Fruit fly (Drosophila melanogaster): ENCODE measurements around the gene Samuel.
A peak's percentile ranks its signal among the peaks of the same experiment; 100 is the strongest.

Gene Samuel

DNA sequence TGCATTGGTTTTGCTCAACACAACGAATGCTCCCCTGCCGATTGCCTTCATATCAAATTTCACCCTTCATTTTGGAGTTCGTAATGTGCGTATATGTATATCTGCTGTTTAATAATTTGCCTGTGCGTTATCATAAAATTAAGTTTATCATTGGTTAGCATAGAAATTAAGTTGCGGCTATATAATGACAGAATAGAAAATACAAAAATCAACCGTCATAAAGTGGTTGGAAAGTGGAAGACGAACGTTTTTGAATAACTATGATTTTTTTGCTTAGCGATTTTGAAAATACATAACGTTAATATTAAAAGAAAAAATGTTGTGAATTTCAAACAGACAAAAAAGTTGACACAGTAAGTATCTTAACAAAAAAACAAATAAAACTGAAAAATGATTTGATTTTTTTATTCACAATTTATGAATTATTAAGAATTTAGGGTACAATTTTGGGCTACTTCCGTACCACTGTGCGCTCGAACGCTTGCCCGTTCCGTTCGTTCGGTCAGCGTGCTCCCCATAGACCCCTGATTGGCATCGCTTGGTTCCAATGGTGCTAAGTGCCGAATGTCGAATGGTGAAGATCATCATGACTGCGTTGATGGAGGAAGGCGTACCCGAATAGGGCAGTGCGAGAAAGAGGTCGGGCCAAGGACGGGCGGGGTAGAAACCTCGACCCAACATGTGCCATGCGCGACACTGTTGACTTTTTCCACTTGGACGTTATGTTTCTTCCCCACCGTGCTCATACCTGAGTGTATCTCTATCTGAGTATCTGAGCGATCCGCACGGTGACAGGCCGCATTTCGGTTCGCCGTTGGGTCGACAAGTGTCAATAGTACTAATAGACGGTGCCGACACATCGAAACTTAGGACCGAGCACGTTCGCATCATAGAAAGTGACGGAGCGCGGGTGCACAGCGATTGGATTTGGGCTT is 28.9 kb downstream of the Samuel start (continued):
- TF ChIP-seq CG18599 (GFP tag; optimal IDR thresholded peaks at IDR 0.05) = peak; percentile 42
- TF ChIP-seq CG3847 (GFP tag; IDR thresholded peaks at IDR 0.05) = no peak
- TF ChIP-seq salm (tag; optimal IDR thresholded peaks at IDR 0.05) = peak; percentile 30
- peak; percentile 67 for TF ChIP-seq CG2120 (GFP tag; optimal IDR thresholded peaks at IDR 0.05)
- no peak for TF ChIP-seq CG16813 (GFP tag; IDR thresholded peaks at IDR 0.05; ENCODE audit: partially characterized antibody)
- no peak for TF ChIP-seq Sin3A (optimal IDR thresholded peaks at IDR 0.05)
- no peak for TF ChIP-seq CG15011 (GFP tag; optimal IDR thresholded peaks at IDR 0.05)
- TF ChIP-seq CG13287 (GFP tag; IDR thresholded peaks at IDR 0.05; ENCODE audit: partially characterized antibody) = no peak
- TF ChIP-seq CG14667 (GFP tag; IDR thresholded peaks at IDR 0.05) = no peak
- peak; percentile 33; the same call in 1 of the 2 replicates for TF ChIP-seq ttk (GFP tag; IDR thresholded peaks at IDR 0.05)
- TF ChIP-seq Six4 (GFP tag; optimal IDR thresholded peaks at IDR 0.05) = no peak
- TF ChIP-seq CG12236 (GFP tag; optimal IDR thresholded peaks at IDR 0.05) = peak; percentile 2
- TF ChIP-seq unpg (GFP tag; optimal IDR thresholded peaks at IDR 0.05) = peak; percentile 76
- TF ChIP-seq CG16779 (GFP tag; IDR thresholded peaks at IDR 0.05) = no peak
- peak; percentile 76 for TF ChIP-seq Sox102F (GFP tag; optimal IDR thresholded peaks at IDR 0.05)
- no peak for TF ChIP-seq Gsc (GFP tag; IDR thresholded peaks at IDR 0.05)
- TF ChIP-seq CG3407 (GFP tag; optimal IDR thresholded peaks at IDR 0.05) = peak; percentile 8
- no peak for TF ChIP-seq pros (GFP tag; optimal IDR thresholded peaks at IDR 0.05)
- no peak for TF ChIP-seq her (GFP tag; optimal IDR thresholded peaks at IDR 0.05)
- TF ChIP-seq emc (GFP tag; optimal IDR thresholded peaks at IDR 0.05) = no peak
- TF ChIP-seq CG3995 (GFP tag; optimal IDR thresholded peaks at IDR 0.05) = no peak
- TF ChIP-seq pnt (GFP tag; optimal IDR thresholded peaks at IDR 0.05) = peak; percentile 24
- TF ChIP-seq CG1832 (GFP tag; optimal IDR thresholded peaks at IDR 0.05) = no peak
- TF ChIP-seq sisA (GFP tag; IDR thresholded peaks at IDR 0.05) = peak; percentile 34; the same call in 1 of the 2 replicates
- peak; percentile 35 for TF ChIP-seq lab (GFP tag; optimal IDR thresholded peaks at IDR 0.05)
- no peak for TF ChIP-seq MBD-R2 (GFP tag; IDR thresholded peaks at IDR 0.05)
- peak; percentile 83; the same call in 2 of the 3 replicates for TF ChIP-seq CG2199 (GFP tag; IDR thresholded peaks at IDR 0.05)
- TF ChIP-seq CG4424 (GFP tag; optimal IDR thresholded peaks at IDR 0.05) = peak; percentile 46
- TF ChIP-seq CG1024 (GFP tag; IDR thresholded peaks at IDR 0.05) = no peak
- peak; percentile 69 for TF ChIP-seq grau (tag; optimal IDR thresholded peaks at IDR 0.05)
- no peak for TF ChIP-seq mld (GFP tag; IDR thresholded peaks at IDR 0.05; ENCODE audit: partially characterized antibody)
- TF ChIP-seq Hr39 (optimal IDR thresholded peaks at IDR 0.05) = no peak
- TF ChIP-seq caup (GFP tag; optimal IDR thresholded peaks at IDR 0.05; ENCODE audit: severe bottlenecking) = no peak
- peak; percentile 47 for TF ChIP-seq pho (GFP tag; optimal IDR thresholded peaks at IDR 0.05)
- TF ChIP-seq lola (GFP tag; optimal IDR thresholded peaks at IDR 0.05) = peak in 1 of 3 experiments; percentile 76
- peak; percentile 5 for TF ChIP-seq CG2116 (GFP tag; optimal IDR thresholded peaks at IDR 0.05)
- no peak for TF ChIP-seq crc (GFP tag; optimal IDR thresholded peaks at IDR 0.05)
- peak; percentile 31 for TF ChIP-seq run (tag; optimal IDR thresholded peaks at IDR 0.05)
- TF ChIP-seq tll (GFP tag; optimal IDR thresholded peaks at IDR 0.05) = no peak
- TF ChIP-seq CTCF (GFP tag; optimal IDR thresholded peaks at IDR 0.05) = no peak
- no peak for TF ChIP-seq CG17802 (tag; optimal IDR thresholded peaks at IDR 0.05)
- TF ChIP-seq Dref (GFP tag; IDR thresholded peaks at IDR 0.05) = no peak
- peak; percentile 74 for TF ChIP-seq CG10979 (tag; optimal IDR thresholded peaks at IDR 0.05)
- TF ChIP-seq CG17385 (GFP tag; optimal IDR thresholded peaks at IDR 0.05) = peak; percentile 47
- TF ChIP-seq CG5953 (GFP tag; IDR thresholded peaks at IDR 0.05) = no peak
- TF ChIP-seq CHES-1-like (GFP tag; optimal IDR thresholded peaks at IDR 0.05) = peak; percentile 9
- TF ChIP-seq ham (GFP tag; IDR thresholded peaks at IDR 0.05) = no peak
- peak; percentile 53 for TF ChIP-seq CG9437 (GFP tag; optimal IDR thresholded peaks at IDR 0.05)
- peak; percentile 47 for TF ChIP-seq CG10543 (GFP tag; optimal IDR thresholded peaks at IDR 0.05)

All from whole organism, embryonic.